Worm (Caenorhabditis elegans): Measurements from ENCODE around the gene F47C12.7.
A peak's percentile ranks its signal among the peaks of the same experiment; 100 is the strongest.

The F47C12.7 gene

ce11 chrIV:4018692-4019387 lies 23.6 kb upstream of the F47C12.7 start (continued):
- TF ChIP-seq duxl-1 (tag; optimal IDR thresholded peaks at IDR 0.05; ENCODE audit: poor library complexity) (no peak), unc-130 (GFP tag; optimal IDR thresholded peaks at IDR 0.05) (no peak), fos-1 (tag; optimal IDR thresholded peaks at IDR 0.05) (no peak), F44E2.7 (GFP tag; IDR thresholded peaks at IDR 0.05) (no peak), nhr-41 (GFP tag; IDR thresholded peaks at IDR 0.05) (no peak), tra-1 (GFP tag; IDR thresholded peaks at IDR 0.05) (0 out of 2 replicates have a peak, but pooled peaks have one; percentile 62), attf-4 (tag; optimal IDR thresholded peaks at IDR 0.05) (no peak), hif-1 (tag; optimal IDR thresholded peaks at IDR 0.05) (peak in 1 of 2 experiments; percentile 5), ceh-44 (GFP tag; IDR thresholded peaks at IDR 0.05) (no peak), pqm-1 (tag; optimal IDR thresholded peaks at IDR 0.05) (no peak), zip-2 (tag; optimal IDR thresholded peaks at IDR 0.05) (no peak), dpl-1 (GFP tag; optimal IDR thresholded peaks at IDR 0.05) (no peak), php-3 (GFP tag; IDR thresholded peaks at IDR 0.05) (peak; percentile 38; the same call in 1 of the 2 replicates), snpc-1.2 (GFP tag; IDR thresholded peaks at IDR 0.05) (no peak), set-16 (GFP tag; IDR thresholded peaks at IDR 0.05) (peak; percentile 89), nhr-111 (GFP tag; optimal IDR thresholded peaks at IDR 0.05) (no peak), nhr-28 (tag; optimal IDR thresholded peaks at IDR 0.05) (peak; percentile 39), ZK546.5 (tag; optimal IDR thresholded peaks at IDR 0.05) (no peak), Y75B8A.6 (GFP tag; IDR thresholded peaks at IDR 0.05) (no peak), arid-1 (GFP tag; conservative IDR thresholded peaks at IDR 0.05) (no peak), daf-8 (GFP tag; IDR thresholded peaks at IDR 0.05) (no peak), T26A8.4 (GFP tag; IDR thresholded peaks at IDR 0.05) (no peak), zfp-3 (GFP tag; conservative IDR thresholded peaks at IDR 0.05) (no peak), cey-2 (tag; optimal IDR thresholded peaks at IDR 0.05; ENCODE audit: borderline replicate concordance, insufficient read depth) (no peak), ceh-82 (tag; optimal IDR thresholded peaks at IDR 0.05) (no peak), egl-43 (GFP tag; IDR thresholded peaks at IDR 0.05) (no peak), D1046.2 (GFP tag; IDR thresholded peaks at IDR 0.05) (no peak), nhr-11 (tag; optimal IDR thresholded peaks at IDR 0.05) (no peak), dve-1 (tag; optimal IDR thresholded peaks at IDR 0.05; ENCODE audit: insufficient read depth) (peak; percentile 44), ceh-32 (tag; optimal IDR thresholded peaks at IDR 0.05; ENCODE audit: poor library complexity) (no peak), nhr-237 (tag; optimal IDR thresholded peaks at IDR 0.05) (no peak), nhr-76 (tag; optimal IDR thresholded peaks at IDR 0.05) (no peak), lim-7 (GFP tag; IDR thresholded peaks at IDR 0.05) (no peak), daf-16 (GFP tag; optimal IDR thresholded peaks at IDR 0.05) (no peak), daf-16 (tag; optimal IDR thresholded peaks at IDR 0.05) (no peak), lin-15B (tag; optimal IDR thresholded peaks at IDR 0.05) (no peak), egl-27 (tag; optimal IDR thresholded peaks at IDR 0.05) (no peak), lin-13 (GFP tag; optimal IDR thresholded peaks at IDR 0.05) (no peak), Y105C5A.15 (GFP tag; IDR thresholded peaks at IDR 0.05) (no peak), ceh-28 (tag; optimal IDR thresholded peaks at IDR 0.05) (no peak), F49E8.2 (tag; optimal IDR thresholded peaks at IDR 0.05; ENCODE audit: borderline replicate concordance) (no peak), mdt-29 (GFP tag; IDR thresholded peaks at IDR 0.05) (no peak), saeg-2 (GFP tag; IDR thresholded peaks at IDR 0.05) (no peak), hlh-30 (tag; optimal IDR thresholded peaks at IDR 0.05; ENCODE audit: insufficient read depth) (no peak), hlh-11 (tag; optimal IDR thresholded peaks at IDR 0.05) (peak; percentile 26), zag-1 (tag; optimal IDR thresholded peaks at IDR 0.05) (no peak), ztf-7 (tag; optimal IDR thresholded peaks at IDR 0.05) (no peak), hmg-1.1 (GFP tag; IDR thresholded peaks at IDR 0.05) (no peak), dmd-6 (GFP tag; IDR thresholded peaks at IDR 0.05) (peak; percentile 54)

Measured in whole organism, L4 larva.